Worm (Caenorhabditis elegans): ENCODE data around the gene W09G12.9.

ce11 chrIV:1168311-1168965, 48.0 kb upstream of the W09G12.9 start:
- TF ChIP-seq ama-1 (optimal IDR thresholded peaks at IDR 0.05) (no peak), hmbx-1 (tag; optimal IDR thresholded peaks at IDR 0.05) (no peak), tra-4 (tag; optimal IDR thresholded peaks at IDR 0.05) (no peak), B0310.2 (tag; optimal IDR thresholded peaks at IDR 0.05) (no peak), scrt-1 (GFP tag; IDR thresholded peaks at IDR 0.05) (no peak), hmg-4 (GFP tag; optimal IDR thresholded peaks at IDR 0.05) (no peak), flt-1 (GFP tag; IDR thresholded peaks at IDR 0.05) (no peak), tbx-11 (GFP tag; IDR thresholded peaks at IDR 0.05) (no peak), pes-1 (GFP tag; IDR thresholded peaks at IDR 0.05) (no peak), ets-7 (tag; optimal IDR thresholded peaks at IDR 0.05) (no peak), sea-1 (GFP tag; conservative IDR thresholded peaks at IDR 0.05) (no peak), ceh-36 (tag; optimal IDR thresholded peaks at IDR 0.05) (no peak), ceh-13 (GFP tag; optimal IDR thresholded peaks at IDR 0.05) (no peak)

All from whole organism, early embryonic.